Worm (Caenorhabditis elegans) whole organism, L3 larva: ENCODE results near the gene C41G11.1.
A peak's percentile ranks its signal among the peaks of the same experiment; 100 is the strongest.

Experiments
- R02D3.7 ChIP-seq: fragments of 150-350 bp; optimal IDR thresholded peaks from 2 replicates; lab custom pipeline; 2014; ENCODE audit warnings: missing biosample characterization, missing genetic modification characterization
- ZK546.5 ChIP-seq: sonication (generic microtip); optimal IDR thresholded peaks from 2 replicates; lab custom pipeline; 2017; ENCODE audit warnings: missing biosample characterization, missing genetic modification characterization
- aly-2 ChIP-seq: fragments of 150-350 bp; optimal IDR thresholded peaks from 2 replicates; lab custom pipeline; 2014; ENCODE audit warnings: missing biosample characterization, missing genetic modification characterization
- ama-1 ChIP-seq: fragments of 150-350 bp; optimal IDR thresholded peaks from 2 replicates; lab custom pipeline; 2018
- ceh-28 ChIP-seq: fragments of 150-350 bp; optimal IDR thresholded peaks from 2 replicates; lab custom pipeline; 2014; ENCODE audit warnings: missing biosample characterization, missing genetic modification reagents, missing genetic modification characterization
- ceh-82 ChIP-seq: fragments of 150-350 bp; optimal IDR thresholded peaks from 2 replicates; lab custom pipeline; 2014; ENCODE audit warnings: missing biosample characterization, missing genetic modification characterization
- ceh-9 ChIP-seq: sonication (generic microtip); optimal IDR thresholded peaks from 2 replicates; lab custom pipeline; 2018; ENCODE audit warnings: missing biosample characterization, missing genetic modification characterization
- daf-12 ChIP-seq: fragments of 150-350 bp; optimal IDR thresholded peaks from 2 replicates; lab custom pipeline; 2014; ENCODE audit warnings: missing biosample characterization, missing genetic modification reagents, missing genetic modification characterization
- elt-1 ChIP-seq: fragments of 150-350 bp; optimal IDR thresholded peaks from 2 replicates; lab custom pipeline; 2014; ENCODE audit warnings: missing biosample characterization, missing genetic modification characterization
- elt-2 ChIP-seq: sonication (generic microtip); optimal IDR thresholded peaks from 2 replicates; lab custom pipeline; 2016; ENCODE audit warnings: missing genetic modification reagents, mild to moderate bottlenecking, missing genetic modification characterization, missing compliant biosample characterization
- elt-3 ChIP-seq, 3 experiments: fragments of 150-350 bp in 1 of 3; sonication (generic microtip) in 2 of 3; optimal IDR thresholded peaks; 2 replicates in 2 of 3; 4 replicates in 1 of 3; lab custom pipeline; 2014 to 2017; ENCODE audit warnings: missing biosample characterization in 3 of 3, missing genetic modification characterization in 3 of 3
- fos-1 ChIP-seq: fragments of 150-350 bp; optimal IDR thresholded peaks from 2 replicates; lab custom pipeline; 2014; ENCODE audit warnings: missing biosample characterization, missing genetic modification characterization
- hmg-11 ChIP-seq: sonication (generic microtip); optimal IDR thresholded peaks from 2 replicates; lab custom pipeline; 2016; ENCODE audit warnings: missing genetic modification characterization, missing compliant biosample characterization
- jun-1 ChIP-seq: fragments of 150-350 bp; optimal IDR thresholded peaks from 2 replicates; lab custom pipeline; 2014; ENCODE audit warnings: missing biosample characterization, missing genetic modification reagents, missing genetic modification characterization
- lin-15B ChIP-seq: fragments of 150-350 bp; optimal IDR thresholded peaks from 2 replicates; lab custom pipeline; 2014; ENCODE audit warnings: missing biosample characterization, missing genetic modification characterization
- lin-39 ChIP-seq: fragments of 150-350 bp; optimal IDR thresholded peaks from 2 replicates; lab custom pipeline; 2018; ENCODE audit warnings: missing biosample characterization, missing genetic modification reagents, missing genetic modification characterization
- lsy-12 ChIP-seq: sonication (generic microtip); optimal IDR thresholded peaks from 2 replicates; lab custom pipeline; 2016; ENCODE audit warnings: mild to moderate bottlenecking, missing genetic modification characterization, missing compliant biosample characterization
- mdl-1 ChIP-seq: fragments of 150-350 bp; optimal IDR thresholded peaks from 2 replicates; lab custom pipeline; 2014; ENCODE audit warnings: missing biosample characterization, missing genetic modification characterization
- mml-1 ChIP-seq: fragments of 150-350 bp; sonication (generic microtip); optimal IDR thresholded peaks from 3 replicates; lab custom pipeline; 2014; ENCODE audit warnings: missing biosample characterization, missing genetic modification characterization
- nfya-1 ChIP-seq: sonication (generic microtip); optimal IDR thresholded peaks from 2 replicates; lab custom pipeline; 2017; ENCODE audit warnings: missing genetic modification characterization, mild to moderate bottlenecking, missing compliant biosample characterization, antibody characterized with exemption, moderate library complexity; ENCODE audit not compliant: insufficient read depth
- nhr-11 ChIP-seq: fragments of 150-350 bp; optimal IDR thresholded peaks from 2 replicates; lab custom pipeline; 2014; ENCODE audit warnings: missing biosample characterization, missing genetic modification characterization
- nhr-23 ChIP-seq: fragments of 150-350 bp; optimal IDR thresholded peaks from 2 replicates; lab custom pipeline; 2014; ENCODE audit warnings: missing biosample characterization, missing genetic modification reagents, missing genetic modification characterization
- nhr-237 ChIP-seq: fragments of 150-350 bp; optimal IDR thresholded peaks from 2 replicates; lab custom pipeline; 2014; ENCODE audit warnings: missing biosample characterization, missing genetic modification characterization
- nhr-28 ChIP-seq: fragments of 150-350 bp; optimal IDR thresholded peaks from 2 replicates; lab custom pipeline; 2014; ENCODE audit warnings: missing biosample characterization, missing genetic modification characterization
- nhr-43 ChIP-seq: sonication (generic microtip); optimal IDR thresholded peaks from 2 replicates; lab custom pipeline; 2016; ENCODE audit warnings: mild to moderate bottlenecking, missing genetic modification characterization, missing compliant biosample characterization; ENCODE audit not compliant: poor library complexity, severe bottlenecking
- nhr-67 ChIP-seq: fragments of 150-350 bp; optimal IDR thresholded peaks from 2 replicates; lab custom pipeline; 2014; ENCODE audit warnings: missing biosample characterization, missing genetic modification characterization
- nhr-76 ChIP-seq: fragments of 150-350 bp; sonication (generic microtip); optimal IDR thresholded peaks from 5 replicates; lab custom pipeline; 2014; ENCODE audit warnings: missing biosample characterization, missing genetic modification characterization
- nhr-77 ChIP-seq: fragments of 150-350 bp; optimal IDR thresholded peaks from 2 replicates; lab custom pipeline; 2014; ENCODE audit warnings: missing biosample characterization, missing genetic modification characterization
- pha-4 ChIP-seq: fragments of 150-350 bp; optimal IDR thresholded peaks from 2 replicates; lab custom pipeline; 2014; ENCODE audit warnings: missing biosample characterization, missing genetic modification reagents, missing genetic modification characterization
- pqm-1 ChIP-seq: fragments of 150-350 bp; optimal IDR thresholded peaks from 2 replicates; lab custom pipeline; 2017; ENCODE audit warnings: missing biosample characterization, missing genetic modification characterization, inconsistent platforms
- sea-2 ChIP-seq: fragments of 150-350 bp; sonication (generic microtip); optimal IDR thresholded peaks from 4 replicates; lab custom pipeline; 2014; ENCODE audit warnings: missing biosample characterization, missing genetic modification reagents, missing genetic modification characterization
- skn-1 ChIP-seq: fragments of 150-350 bp; optimal IDR thresholded peaks from 2 replicates; lab custom pipeline; 2014; ENCODE audit warnings: missing biosample characterization, missing genetic modification characterization
- snpc-4 ChIP-seq: fragments of 150-350 bp; optimal IDR thresholded peaks from 2 replicates; lab custom pipeline; 2014; ENCODE audit warnings: missing biosample characterization, missing genetic modification characterization
- tbx-2 ChIP-seq: sonication (generic microtip); optimal IDR thresholded peaks from 2 replicates; lab custom pipeline; 2016; ENCODE audit warnings: mild to moderate bottlenecking, missing genetic modification characterization, missing compliant biosample characterization
- unc-39 ChIP-seq: sonication (generic microtip); optimal IDR thresholded peaks from 4 replicates; lab custom pipeline; 2017; ENCODE audit warnings: missing biosample characterization, missing genetic modification characterization
- unc-62 ChIP-seq: fragments of 150-350 bp; sonication (generic microtip); optimal IDR thresholded peaks from 4 replicates; lab custom pipeline; 2014; ENCODE audit warnings: missing biosample characterization, missing genetic modification reagents, missing genetic modification characterization
- ztf-11 ChIP-seq: fragments of 150-350 bp; optimal IDR thresholded peaks from 2 replicates; lab custom pipeline; 2014; ENCODE audit warnings: missing biosample characterization, missing genetic modification characterization
- ztf-4 ChIP-seq: fragments of 150-350 bp; optimal IDR thresholded peaks from 2 replicates; lab custom pipeline; 2014; ENCODE audit warnings: missing biosample characterization, missing genetic modification characterization

C41G11.1 gene

ce11 chrX:5728956-5729467, 9.0 kb upstream of the C41G11.1 start (continued):
- TF ChIP-seq jun-1 (tag; lab: Kevin White, UChicago), result peak; percentile 48
- TF ChIP-seq ztf-11 (tag; lab: Kevin White, UChicago), result no peak
- TF ChIP-seq elt-2 (tag; lab: Kevin White, UChicago), result no peak
- no peak for TF ChIP-seq aly-2 (tag; lab: Kevin White, UChicago)

DNA sequence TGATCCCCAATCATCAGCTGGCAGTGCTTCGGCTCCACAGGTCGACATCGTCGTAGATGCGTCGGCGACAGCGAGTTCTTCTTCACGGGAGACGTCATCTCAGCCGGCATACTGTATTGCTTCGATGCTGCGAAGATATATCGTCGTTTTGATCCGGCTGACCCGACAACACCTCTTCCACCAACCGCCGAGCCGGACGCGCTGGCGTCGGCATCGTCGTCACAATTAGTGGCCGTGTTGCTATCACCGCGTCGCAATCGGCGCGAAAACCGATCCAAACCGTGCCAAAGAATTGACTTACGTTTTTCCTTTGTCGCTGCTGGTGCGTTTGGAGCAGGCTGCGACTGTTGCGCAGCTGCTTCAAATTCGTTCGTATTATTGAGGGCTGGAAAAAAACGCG, 6.1 kb upstream of the C41G11.1 start:
- no peak for TF ChIP-seq ztf-4 (tag; lab: Kevin White, UChicago)
- no peak for TF ChIP-seq hmg-11 (tag; lab: Kevin White, UChicago)
- no peak for TF ChIP-seq ceh-9
- TF ChIP-seq nhr-67, result no peak
- TF ChIP-seq skn-1 (tag; lab: Kevin White, UChicago), result no peak
- TF ChIP-seq snpc-4 (tag; lab: Kevin White, UChicago), result no peak
- TF ChIP-seq pqm-1 (tag; lab: Kevin White, UChicago), result no peak
- TF ChIP-seq nhr-23, result no peak
- no peak for TF ChIP-seq lsy-12 (tag; lab: Kevin White, UChicago)
- no peak for TF ChIP-seq jun-1 (tag; lab: Kevin White, UChicago)
- no peak for TF ChIP-seq unc-39 (tag; lab: Kevin White, UChicago)
- no peak for TF ChIP-seq mml-1 (tag; lab: Kevin White, UChicago)
- TF ChIP-seq pha-4, result no peak

ce11 chrX:5724544-5724943, 4.5 kb upstream of the C41G11.1 start:
- TF ChIP-seq pqm-1 (tag; lab: Kevin White, UChicago) (no peak), elt-3 (tag; optimal IDR thresholded peaks at IDR 0.05; lab: Kevin White, UChicago) (no peak), nhr-11 (tag; lab: Kevin White, UChicago) (no peak), ztf-4 (tag; lab: Kevin White, UChicago) (no peak), ztf-11 (tag; lab: Kevin White, UChicago) (no peak), jun-1 (tag; lab: Kevin White, UChicago) (no peak), elt-1 (tag; lab: Kevin White, UChicago) (no peak), sea-2 (GFP tag; lab: Kevin White, UChicago) (no peak), R02D3.7 (tag; lab: Kevin White, UChicago) (no peak), elt-2 (tag; lab: Kevin White, UChicago) (no peak), nhr-76 (tag; lab: Kevin White, UChicago) (no peak), mdl-1 (tag; lab: Kevin White, UChicago) (no peak), nhr-43 (no peak), lin-39 (tag; lab: Kevin White, UChicago) (no peak), ZK546.5 (no peak), lsy-12 (tag; lab: Kevin White, UChicago) (no peak), ama-1 (lab: Kevin White, UChicago) (no peak), nhr-77 (tag; lab: Kevin White, UChicago) (no peak)

DNA sequence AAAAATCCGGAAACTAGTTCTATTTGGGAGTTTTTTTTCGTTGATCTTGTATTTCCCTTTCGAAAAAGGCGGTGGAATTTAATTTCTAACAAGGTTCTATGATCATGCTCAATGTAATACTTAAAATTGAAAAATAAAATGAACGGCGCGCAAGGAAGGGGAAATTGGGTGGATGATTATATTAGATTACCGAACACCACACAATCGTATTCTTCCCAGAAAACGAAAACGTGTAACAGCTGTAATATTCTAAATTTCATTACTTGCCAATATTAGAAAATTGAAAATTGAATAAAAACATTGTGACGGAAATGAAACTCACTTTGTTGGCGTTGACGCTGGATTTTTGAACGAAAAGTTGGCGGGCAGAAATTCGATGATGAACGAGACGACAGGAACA, 3.7 kb upstream of the C41G11.1 start:
- TF ChIP-seq nhr-77 (tag; lab: Kevin White, UChicago), result no peak
- no peak for TF ChIP-seq pqm-1 (tag; lab: Kevin White, UChicago)
- TF ChIP-seq R02D3.7 (tag; lab: Kevin White, UChicago), result no peak
- TF ChIP-seq snpc-4 (tag; lab: Kevin White, UChicago), result no peak
- no peak for TF ChIP-seq ceh-28
- TF ChIP-seq fos-1, result no peak
- no peak for TF ChIP-seq nhr-28 (tag; lab: Kevin White, UChicago)
- no peak for TF ChIP-seq unc-62 (GFP tag; lab: Kevin White, UChicago)
- no peak for TF ChIP-seq nhr-11 (tag; lab: Kevin White, UChicago)
- TF ChIP-seq nhr-43, result no peak
- no peak for TF ChIP-seq tbx-2
- TF ChIP-seq ceh-82, result no peak
- no peak for TF ChIP-seq skn-1 (tag; lab: Kevin White, UChicago)
- TF ChIP-seq ztf-4 (tag; lab: Kevin White, UChicago), result no peak
- no peak for TF ChIP-seq lin-15B (tag; lab: Kevin White, UChicago)
- TF ChIP-seq nhr-237, result no peak
- TF ChIP-seq lin-39 (tag; lab: Kevin White, UChicago), result no peak
- TF ChIP-seq nfya-1 (tag; lab: Kevin White, UChicago), result no peak
- TF ChIP-seq mdl-1 (tag; lab: Kevin White, UChicago), result no peak
- TF ChIP-seq daf-12 (tag; lab: Kevin White, UChicago), result no peak
